Fruit fly (Drosophila melanogaster) whole organism: Measurements from ENCODE around the gene CARPB.

Experiments used
- EcR ChIP-seq, 2 experiments: fragments of >200 bp; optimal IDR thresholded peaks; 2 replicates each; lab custom pipeline; 2017; ENCODE audit warnings: missing biosample characterization in 2 of 2, missing genetic modification characterization in 2 of 2, missing genetic modification reagents in 2 of 2
- pan ChIP-seq: fragments of >200 bp; optimal IDR thresholded peaks from 2 replicates; lab custom pipeline; 2017

DNA sequence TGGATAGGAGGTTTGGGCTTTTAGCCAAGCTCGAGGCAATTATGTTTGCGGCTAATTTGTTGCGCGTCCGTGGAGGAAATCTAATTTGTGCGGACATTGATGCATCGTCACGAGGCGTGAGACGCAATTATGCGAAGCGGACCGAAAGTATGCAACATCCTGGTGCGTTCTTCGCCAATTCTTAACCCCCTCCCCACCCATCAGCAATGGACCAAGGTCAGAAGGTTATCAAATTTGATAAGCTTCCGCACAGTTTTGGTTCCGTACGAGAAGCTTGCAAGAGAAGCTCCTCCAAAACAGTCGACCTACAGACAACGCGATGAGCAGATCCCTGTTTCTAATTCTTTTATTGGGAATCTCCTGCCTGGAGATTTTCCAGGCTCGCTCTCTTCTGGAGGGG is 95.1 kb downstream of the CARPB start, which contains the start of gene CG1468:
- TF ChIP-seq pan (no peak), EcR (GFP tag; optimal IDR thresholded peaks at IDR 0.05; lab: Kevin White, UChicago) (no peak)
